Fruit fly (Drosophila melanogaster) Kc167 (cell line): ENCODE measurements around the gene ltl.

ENCODE experiments used
- Myc ChIP-seq: fragments of >200 bp; optimal IDR thresholded peaks from 2 replicates; lab custom pipeline; 2017; ENCODE audit warnings: missing external identifiers
- Sin3A ChIP-seq: fragments of >200 bp; optimal IDR thresholded peaks from 2 replicates; lab custom pipeline; 2018; ENCODE audit warnings: missing external identifiers
- h ChIP-seq: fragments of >200 bp; optimal IDR thresholded peaks from 3 replicates; lab custom pipeline; 2018; ENCODE audit warnings: missing external identifiers
- insv ChIP-seq: fragments of >200 bp; optimal IDR thresholded peaks from 3 replicates; lab custom pipeline; 2018; ENCODE audit warnings: missing external identifiers
- psq ChIP-seq: fragments of >200 bp; optimal IDR thresholded peaks from 2 replicates; lab custom pipeline; 2017; ENCODE audit warnings: missing external identifiers
- ttk ChIP-seq: sonication (Bioruptor generic); optimal IDR thresholded peaks from 2 replicates; lab custom pipeline; 2017; ENCODE audit warnings: missing external identifiers

The ltl gene

dm6 chr3L:7520619-7521018 lies 1.8 kb downstream of the ltl start:
- TF ChIP-seq psq (lab: Kevin White, UChicago) = no peak
- TF ChIP-seq insv (lab: Kevin White, UChicago) = no peak
- no peak for TF ChIP-seq h (lab: Kevin White, UChicago)
- TF ChIP-seq Sin3A (lab: Kevin White, UChicago) = no peak
- no peak for TF ChIP-seq Myc (lab: Kevin White, UChicago)
- no peak for TF ChIP-seq ttk (lab: Kevin White, UChicago)

- no peak for TF ChIP-seq insv (lab: Kevin White, UChicago)
- no peak for TF ChIP-seq Myc (lab: Kevin White, UChicago)
- TF ChIP-seq Sin3A (lab: Kevin White, UChicago) = no peak
- no peak for TF ChIP-seq psq (lab: Kevin White, UChicago)
- no peak for TF ChIP-seq h (lab: Kevin White, UChicago)
- TF ChIP-seq ttk (lab: Kevin White, UChicago) = no peak
These were observed 3.0 kb downstream of the ltl start for dm6 chr3L:7521847-7522246.

- TF ChIP-seq ttk (lab: Kevin White, UChicago) (no peak), psq (lab: Kevin White, UChicago) (no peak), Sin3A (lab: Kevin White, UChicago) (no peak), insv (lab: Kevin White, UChicago) (no peak), Myc (lab: Kevin White, UChicago) (no peak), h (lab: Kevin White, UChicago) (no peak)
These were observed 9.0 kb downstream of the ltl start for dm6 chr3L:7527661-7528379.

- TF ChIP-seq Myc (lab: Kevin White, UChicago) (no peak), psq (lab: Kevin White, UChicago) (no peak), ttk (lab: Kevin White, UChicago) (no peak), h (lab: Kevin White, UChicago) (no peak), insv (lab: Kevin White, UChicago) (no peak), Sin3A (lab: Kevin White, UChicago) (no peak)
These were observed 9.7 kb downstream of the ltl start, which contains the start of gene lqf for dm6 chr3L:7528380-7529080. Gene lqf, plus strand, starts transcription at chr3L:7528780.

- TF ChIP-seq Sin3A (lab: Kevin White, UChicago) (no peak), psq (lab: Kevin White, UChicago) (no peak), Myc (lab: Kevin White, UChicago) (no peak), insv (lab: Kevin White, UChicago) (no peak)
These were observed 10.6 kb downstream of the ltl start for dm6 chr3L:7529081-7530021.

dm6 chr3L:7530461-7531338 lies 11.9 kb downstream of the ltl start:
- no peak for TF ChIP-seq Myc (lab: Kevin White, UChicago)

dm6 chr3L:7539736-7540135 lies 20.9 kb downstream of the ltl start, which contains the start of gene CG16998:
Gene CG16998, minus strand, starts transcription at chr3L:7539836.
- TF ChIP-seq insv (lab: Kevin White, UChicago) (no peak), Myc (lab: Kevin White, UChicago) (no peak), ttk (lab: Kevin White, UChicago) (no peak), psq (lab: Kevin White, UChicago) (no peak), Sin3A (lab: Kevin White, UChicago) (no peak), h (lab: Kevin White, UChicago) (no peak)

dm6 chr3L:7541068-7541467 lies 22.3 kb downstream of the ltl start, which contains the start of gene CG32374:
Gene CG32374, minus strand, starts transcription at chr3L:7541168.
- no peak for TF ChIP-seq insv (lab: Kevin White, UChicago)

- TF ChIP-seq ttk (lab: Kevin White, UChicago) (no peak), psq (lab: Kevin White, UChicago) (no peak), Myc (lab: Kevin White, UChicago) (no peak), insv (lab: Kevin White, UChicago) (no peak)
These were observed 23.6 kb downstream of the ltl start, which contains the start of gene CG32376 for dm6 chr3L:7542357-7542756. Gene CG32376, minus strand, starts transcription at chr3L:7542457.

dm6 chr3L:7544639-7545183 lies 25.9 kb downstream of the ltl start:
- no peak for TF ChIP-seq ttk (lab: Kevin White, UChicago)
- TF ChIP-seq insv (lab: Kevin White, UChicago) = no peak
- no peak for TF ChIP-seq Sin3A (lab: Kevin White, UChicago)
- no peak for TF ChIP-seq h (lab: Kevin White, UChicago)
- TF ChIP-seq psq (lab: Kevin White, UChicago) = no peak
- no peak for TF ChIP-seq Myc (lab: Kevin White, UChicago)
